Fruit fly (Drosophila melanogaster) whole organism: ENCODE results near the gene CG14207.

Experiments used
- CG8478 ChIP-seq: fragments of >200 bp; optimal IDR thresholded peaks from 2 replicates; lab custom pipeline; 2018; ENCODE audit warnings: inconsistent platforms
- Dll ChIP-seq: fragments of >200 bp; optimal IDR thresholded peaks from 2 replicates; lab custom pipeline; 2017
- EcR ChIP-seq, 2 experiments: fragments of >200 bp; optimal IDR thresholded peaks; 2 replicates each; lab custom pipeline; 2017; ENCODE audit warnings: missing biosample characterization in 2 of 2, missing genetic modification characterization in 2 of 2, missing genetic modification reagents in 2 of 2
- pan ChIP-seq: fragments of >200 bp; optimal IDR thresholded peaks from 2 replicates; lab custom pipeline; 2017
- psq ChIP-seq: fragments of >200 bp; optimal IDR thresholded peaks from 2 replicates; lab custom pipeline; 2017
- usp ChIP-seq: fragments of >200 bp; optimal IDR thresholded peaks from 2 replicates; lab custom pipeline; 2017; ENCODE audit warnings: missing biosample characterization, missing genetic modification characterization, mixed read lengths

CG14207 gene

dm6 chrX:19608042-19608609 is 3.1 kb downstream of the CG14207 start:
- TF ChIP-seq pan (lab: Kevin White, UChicago): no peak
- TF ChIP-seq CG8478 (lab: Kevin White, UChicago): no peak
- no peak for TF ChIP-seq Dll (lab: Kevin White, UChicago)
- TF ChIP-seq EcR (GFP tag; optimal IDR thresholded peaks at IDR 0.05; lab: Kevin White, UChicago): no peak
- TF ChIP-seq psq (lab: Kevin White, UChicago): no peak
- TF ChIP-seq usp: no peak

- TF ChIP-seq pan (lab: Kevin White, UChicago): no peak
- TF ChIP-seq EcR (GFP tag; optimal IDR thresholded peaks at IDR 0.05; lab: Kevin White, UChicago): no peak
- no peak for TF ChIP-seq CG8478 (lab: Kevin White, UChicago)
- no peak for TF ChIP-seq Dll (lab: Kevin White, UChicago)
- TF ChIP-seq psq (lab: Kevin White, UChicago): no peak
These were observed 6.2 kb downstream of the CG14207 start, which contains the start of the genes Shawn and Tyler for dm6 chrX:19611226-19611625. TSS of gene Shawn (plus strand) at chrX:19611526. TSS of gene Tyler (plus strand) at chrX:19611526.

- TF ChIP-seq psq (lab: Kevin White, UChicago) (no peak), pan (lab: Kevin White, UChicago) (no peak), EcR (GFP tag; optimal IDR thresholded peaks at IDR 0.05; lab: Kevin White, UChicago) (no peak), Dll (lab: Kevin White, UChicago) (no peak), usp (no peak), CG8478 (lab: Kevin White, UChicago) (no peak)
These were observed 8.5 kb downstream of the CG14207 start for dm6 chrX:19613473-19613872.

dm6 chrX:19615990-19616663 is 11.1 kb downstream of the CG14207 start, which contains the start of gene CG14210:
TSS of gene CG14210 (plus strand) at chrX:19616196.
- TF ChIP-seq EcR (GFP tag; optimal IDR thresholded peaks at IDR 0.05; lab: Kevin White, UChicago) (no peak), usp (no peak), CG8478 (lab: Kevin White, UChicago) (no peak), psq (lab: Kevin White, UChicago) (no peak), pan (lab: Kevin White, UChicago) (no peak), Dll (lab: Kevin White, UChicago) (no peak)

dm6 chrX:19618183-19618740 is 13.3 kb downstream of the CG14207 start, which contains the start of the genes Pstk and Tim9b:
TSS of gene Pstk (minus strand) at chrX:19618537.
TSS of gene Tim9b (minus strand) at chrX:19618537.
- TF ChIP-seq EcR (GFP tag; optimal IDR thresholded peaks at IDR 0.05; lab: Kevin White, UChicago) (no peak), Dll (lab: Kevin White, UChicago) (no peak)

- TF ChIP-seq usp (no peak), Dll (lab: Kevin White, UChicago) (no peak), pan (lab: Kevin White, UChicago) (no peak), CG8478 (lab: Kevin White, UChicago) (no peak), psq (lab: Kevin White, UChicago) (no peak), EcR (GFP tag; optimal IDR thresholded peaks at IDR 0.05; lab: Kevin White, UChicago) (no peak)
These were observed 16.1 kb downstream of the CG14207 start, which contains the start of gene CG14221 for dm6 chrX:19621145-19621544. TSS of gene CG14221 (minus strand) at chrX:19621245.

dm6 chrX:19622924-19623323 is 17.9 kb downstream of the CG14207 start, which contains the start of the genes Naa20A and MKP-4:
TSS of gene Naa20A (minus strand) at chrX:19623074.
TSS of gene MKP-4 (plus strand) at chrX:19623114.
- no peak for TF ChIP-seq Dll (lab: Kevin White, UChicago)
- no peak for TF ChIP-seq CG8478 (lab: Kevin White, UChicago)
- TF ChIP-seq pan (lab: Kevin White, UChicago): no peak

dm6 chrX:19625405-19625804 is 20.4 kb downstream of the CG14207 start, which contains the start of gene CG14212:
TSS of gene CG14212 (plus strand) at chrX:19625705.
- TF ChIP-seq EcR (GFP tag; optimal IDR thresholded peaks at IDR 0.05; lab: Kevin White, UChicago): no peak

dm6 chrX:19631365-19631832 is 26.4 kb downstream of the CG14207 start:
- peak; percentile 81 for TF ChIP-seq Dll (lab: Kevin White, UChicago)
- no peak for TF ChIP-seq EcR (GFP tag; optimal IDR thresholded peaks at IDR 0.05; lab: Kevin White, UChicago)

dm6 chrX:19637002-19637420 is 32.0 kb downstream of the CG14207 start:
- TF ChIP-seq psq (lab: Kevin White, UChicago): no peak
- no peak for TF ChIP-seq EcR (GFP tag; optimal IDR thresholded peaks at IDR 0.05; lab: Kevin White, UChicago)
- peak; percentile 8 for TF ChIP-seq Dll (lab: Kevin White, UChicago)

dm6 chrX:19637434-19638327 is 32.7 kb downstream of the CG14207 start:
- TF ChIP-seq pan (lab: Kevin White, UChicago): no peak
- no peak for TF ChIP-seq EcR (GFP tag; optimal IDR thresholded peaks at IDR 0.05; lab: Kevin White, UChicago)
- no peak for TF ChIP-seq psq (lab: Kevin White, UChicago)
- TF ChIP-seq CG8478 (lab: Kevin White, UChicago): peak; percentile 73
- TF ChIP-seq Dll (lab: Kevin White, UChicago): no peak
- TF ChIP-seq usp: no peak
